Fruit fly (Drosophila melanogaster): Measurements from ENCODE around the gene CG34295.

DNA sequence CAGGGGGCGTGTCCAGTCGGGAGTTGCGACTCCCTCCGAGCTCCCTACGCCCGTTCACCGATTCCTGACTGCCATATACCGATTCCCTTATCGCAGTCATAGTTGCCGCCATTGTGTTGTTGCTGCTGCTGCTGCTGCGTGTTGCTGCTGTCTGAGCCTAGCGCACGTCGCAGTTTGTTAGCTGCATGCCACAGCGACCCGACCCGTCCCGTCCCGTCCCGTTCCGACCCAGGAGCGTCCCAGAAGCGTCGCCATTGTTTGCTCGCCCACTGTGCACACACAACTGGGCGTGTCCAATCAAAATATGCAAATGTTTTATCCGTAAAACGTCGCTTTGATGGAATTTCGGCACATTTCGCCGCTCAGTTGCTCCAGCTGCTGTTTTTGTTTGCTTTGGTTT, 13.7 kb upstream of the CG34295 start:
- TF ChIP-seq h (optimal IDR thresholded peaks at IDR 0.05), result no peak
- TF ChIP-seq psq (optimal IDR thresholded peaks at IDR 0.05), result no peak
- TF ChIP-seq insv (optimal IDR thresholded peaks at IDR 0.05), result no peak
- no peak for TF ChIP-seq ttk (optimal IDR thresholded peaks at IDR 0.05)
- TF ChIP-seq Myc (optimal IDR thresholded peaks at IDR 0.05), result no peak
- TF ChIP-seq Sin3A (optimal IDR thresholded peaks at IDR 0.05), result no peak
